Worm (Caenorhabditis elegans): Measurements from ENCODE around the gene egl-1.

ce11 chrV:14405647-14406046 lies 26.5 kb downstream of the egl-1 start:
- no peak for TF ChIP-seq ref-1 (GFP tag; conservative IDR thresholded peaks at IDR 0.05)
- TF ChIP-seq med-1 (GFP tag; optimal IDR thresholded peaks at IDR 0.05; ENCODE audit: insufficient read depth) = no peak
- TF ChIP-seq flt-1 (GFP tag; IDR thresholded peaks at IDR 0.05) = no peak
- no peak for TF ChIP-seq T22C8.4 (GFP tag; IDR thresholded peaks at IDR 0.05)
- no peak for TF ChIP-seq ztf-29 (GFP tag; IDR thresholded peaks at IDR 0.05)
- no peak for TF ChIP-seq tab-1 (GFP tag; IDR thresholded peaks at IDR 0.05)
- no peak for TF ChIP-seq ztf-23 (GFP tag; IDR thresholded peaks at IDR 0.05)
